Fruit fly (Drosophila melanogaster) whole organism: ENCODE results near the gene CG6293.
A peak's percentile ranks its signal among the peaks of the same experiment; 100 is the strongest.

Source experiments
- CG8478 ChIP-seq: fragments of >200 bp; optimal IDR thresholded peaks from 2 replicates; lab custom pipeline; 2018; ENCODE audit warnings: inconsistent platforms
- Dll ChIP-seq: fragments of >200 bp; optimal IDR thresholded peaks from 2 replicates; lab custom pipeline; 2017
- EcR ChIP-seq, 2 experiments: fragments of >200 bp; optimal IDR thresholded peaks; 2 replicates each; lab custom pipeline; 2017; ENCODE audit warnings: missing biosample characterization in 2 of 2, missing genetic modification characterization in 2 of 2, missing genetic modification reagents in 2 of 2
- pan ChIP-seq: fragments of >200 bp; optimal IDR thresholded peaks from 2 replicates; lab custom pipeline; 2017
- psq ChIP-seq: fragments of >200 bp; optimal IDR thresholded peaks from 2 replicates; lab custom pipeline; 2017
- usp ChIP-seq: fragments of >200 bp; optimal IDR thresholded peaks from 2 replicates; lab custom pipeline; 2017; ENCODE audit warnings: missing biosample characterization, missing genetic modification characterization, mixed read lengths

CG6293 gene

DNA sequence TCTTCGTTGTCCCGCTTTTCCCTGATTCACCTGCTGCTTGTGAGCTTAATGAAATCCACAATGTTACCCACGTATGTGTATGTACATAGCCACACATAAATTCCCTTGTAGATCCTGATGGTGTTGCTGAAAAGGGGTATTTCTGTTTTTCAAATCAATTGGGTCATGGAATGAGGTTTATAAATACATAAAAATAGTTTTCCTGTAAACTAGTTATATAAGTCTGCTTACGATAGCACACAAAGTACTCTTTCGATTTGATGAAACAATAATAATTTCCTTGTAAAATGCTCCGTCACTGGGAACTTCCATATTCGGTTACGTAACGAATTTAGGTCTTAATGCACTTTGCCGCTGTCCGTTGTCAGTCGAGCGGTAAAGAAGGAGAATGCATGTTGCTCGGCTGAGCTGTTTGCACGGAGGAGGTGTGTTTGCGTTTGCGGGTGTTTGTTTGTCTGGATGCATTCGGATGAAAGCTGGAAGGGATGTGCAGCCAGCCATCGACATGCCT is 41.4 kb downstream of the CG6293 start:
- TF ChIP-seq pan (lab: Kevin White, UChicago), result no peak

DNA sequence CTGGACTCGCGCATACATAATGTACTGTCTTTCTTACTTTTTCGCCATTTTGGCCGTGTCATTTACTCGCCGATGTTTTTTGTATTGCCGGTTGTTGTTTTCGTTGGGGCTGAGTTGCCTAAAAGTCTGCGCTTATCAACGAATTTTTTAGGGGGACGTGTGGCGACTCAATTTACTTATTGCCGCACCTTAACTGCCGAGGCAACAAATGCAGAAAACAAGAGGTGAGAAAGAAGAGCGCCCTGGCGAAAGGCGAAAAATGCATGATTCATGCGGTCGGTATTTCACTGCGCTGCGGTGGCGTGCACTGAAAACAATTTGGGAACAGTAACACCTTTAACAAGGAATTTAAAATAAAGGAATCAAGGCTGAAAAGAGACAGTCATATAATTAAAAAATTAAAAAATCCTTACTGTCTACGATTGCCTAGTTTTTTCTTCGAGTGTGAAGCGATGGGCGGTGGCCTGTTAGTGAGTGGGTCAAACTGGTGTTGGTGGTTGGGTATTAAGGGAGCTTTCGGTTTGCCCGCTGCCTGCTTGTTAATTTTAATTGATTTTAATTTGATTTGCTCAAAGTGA is 42.5 kb downstream of the CG6293 start:
- TF ChIP-seq psq (lab: Kevin White, UChicago) (no peak), usp (GFP tag; lab: Kevin White, UChicago) (no peak), EcR (GFP tag; optimal IDR thresholded peaks at IDR 0.05; lab: Kevin White, UChicago) (no peak), Dll (lab: Kevin White, UChicago) (no peak), CG8478 (lab: Kevin White, UChicago) (no peak), pan (lab: Kevin White, UChicago) (no peak)

DNA sequence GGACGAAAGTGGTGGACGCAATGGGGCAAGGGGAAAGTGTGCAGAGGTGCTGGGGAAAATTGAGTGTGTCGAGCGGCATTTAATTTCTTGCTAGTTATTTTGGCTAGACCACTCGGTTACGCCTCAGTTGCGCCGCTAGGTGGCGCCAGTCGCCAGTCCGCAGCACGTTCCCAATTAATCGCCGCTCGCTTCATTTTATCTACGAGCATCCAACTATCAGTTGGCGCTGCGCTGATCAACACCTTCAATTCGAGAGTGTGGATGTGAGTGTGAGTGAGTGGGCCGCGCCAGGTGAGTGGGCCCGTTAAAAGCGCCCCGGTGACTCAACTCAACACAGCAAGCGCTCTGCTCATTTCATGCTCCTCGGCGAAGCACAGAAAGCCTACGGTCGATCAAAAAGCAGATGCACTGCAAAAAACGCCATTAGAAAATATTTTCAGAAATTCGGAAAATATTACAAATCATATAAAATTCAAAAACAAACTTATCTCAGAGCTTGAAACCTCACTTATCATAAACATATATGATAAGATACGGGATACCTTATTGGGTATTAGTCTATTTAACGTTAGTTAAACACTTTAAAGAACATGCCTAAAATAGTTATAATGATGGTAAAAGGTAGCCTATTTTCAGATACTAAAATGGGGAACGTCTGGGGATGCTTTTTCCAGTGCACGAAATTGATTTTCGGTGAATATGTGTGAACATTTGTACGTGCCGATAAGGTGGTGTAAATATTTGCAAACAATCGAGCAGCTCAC is 43.1 kb downstream of the CG6293 start:
- no peak for TF ChIP-seq CG8478 (lab: Kevin White, UChicago)
- TF ChIP-seq psq (lab: Kevin White, UChicago), result no peak
- TF ChIP-seq Dll (lab: Kevin White, UChicago), result no peak
- TF ChIP-seq usp (GFP tag; lab: Kevin White, UChicago), result no peak
- no peak for TF ChIP-seq pan (lab: Kevin White, UChicago)
- no peak for TF ChIP-seq EcR (GFP tag; optimal IDR thresholded peaks at IDR 0.05; lab: Kevin White, UChicago)

DNA sequence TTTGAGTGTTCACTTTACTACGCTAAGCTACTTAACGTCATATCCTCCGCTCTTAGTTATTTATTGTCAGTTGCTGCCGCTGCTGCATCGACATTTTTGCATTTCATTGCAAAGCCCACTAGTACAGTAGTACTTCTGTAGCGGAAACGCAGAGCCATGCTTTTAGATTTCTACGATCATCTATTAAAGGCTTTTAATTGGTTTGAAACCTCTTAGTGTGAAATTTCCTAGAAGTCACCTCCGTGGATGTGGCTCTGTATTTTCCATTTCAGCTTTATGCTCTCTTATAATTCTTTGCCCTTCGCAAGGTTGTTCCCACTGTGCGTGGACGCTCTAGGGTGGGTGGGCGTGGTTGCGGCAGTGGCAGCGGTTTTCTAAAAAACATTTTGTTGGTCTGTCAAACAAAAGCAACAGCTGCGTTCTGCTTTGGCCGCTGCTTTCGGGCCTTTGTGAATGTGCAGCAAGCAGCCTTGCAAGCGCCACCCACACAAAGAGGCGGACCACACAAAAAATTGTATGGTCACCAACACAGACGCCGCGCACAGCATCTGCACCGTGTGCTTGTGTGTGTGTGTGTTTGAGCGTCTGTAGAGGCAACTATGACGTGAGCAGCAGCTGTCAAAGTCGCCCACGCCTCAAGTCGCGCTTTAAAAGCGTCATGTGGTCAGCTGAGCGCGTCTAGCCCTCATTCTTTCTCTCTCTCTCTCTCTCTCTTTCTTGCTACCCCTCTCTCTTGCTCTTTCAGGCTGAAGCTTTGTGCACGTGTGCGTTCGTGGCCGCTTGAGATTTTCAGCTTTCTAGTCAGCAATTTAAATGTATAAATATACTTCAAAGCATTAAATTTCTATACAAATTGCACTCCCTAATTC is 44.6 kb downstream of the CG6293 start:
- TF ChIP-seq pan (lab: Kevin White, UChicago) (no peak), CG8478 (lab: Kevin White, UChicago) (no peak), usp (GFP tag; lab: Kevin White, UChicago) (no peak)

DNA sequence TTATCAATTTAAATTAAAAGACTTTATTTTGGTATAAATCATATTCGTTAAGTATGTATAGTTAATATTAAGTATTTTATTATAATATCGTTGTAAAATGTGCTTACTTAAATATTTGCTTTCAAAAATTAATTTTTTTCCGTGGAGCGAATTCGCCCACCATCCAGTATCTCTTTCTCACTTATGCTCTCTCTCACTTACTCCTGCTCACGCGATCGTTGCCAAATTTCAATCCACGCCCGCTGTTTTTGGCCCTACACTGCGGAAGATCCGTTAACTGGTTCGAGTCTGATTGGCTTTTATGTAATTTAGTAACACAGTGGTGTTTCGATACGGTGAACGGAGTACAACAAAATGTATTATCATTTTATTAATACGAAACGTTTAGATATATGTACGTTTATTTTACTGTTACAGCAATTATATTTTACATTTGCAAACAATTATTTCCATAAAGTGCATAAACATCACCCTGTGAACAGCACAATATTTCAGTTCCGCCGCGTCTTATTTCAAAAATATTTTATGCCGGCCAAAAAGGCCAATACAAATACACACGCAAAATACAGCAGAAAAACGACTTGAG is 45.8 kb downstream of the CG6293 start:
- TF ChIP-seq pan (lab: Kevin White, UChicago) (no peak), CG8478 (lab: Kevin White, UChicago) (no peak), usp (GFP tag; lab: Kevin White, UChicago) (no peak), EcR (GFP tag; optimal IDR thresholded peaks at IDR 0.05; lab: Kevin White, UChicago) (no peak), Dll (lab: Kevin White, UChicago) (no peak), psq (lab: Kevin White, UChicago) (no peak)

DNA sequence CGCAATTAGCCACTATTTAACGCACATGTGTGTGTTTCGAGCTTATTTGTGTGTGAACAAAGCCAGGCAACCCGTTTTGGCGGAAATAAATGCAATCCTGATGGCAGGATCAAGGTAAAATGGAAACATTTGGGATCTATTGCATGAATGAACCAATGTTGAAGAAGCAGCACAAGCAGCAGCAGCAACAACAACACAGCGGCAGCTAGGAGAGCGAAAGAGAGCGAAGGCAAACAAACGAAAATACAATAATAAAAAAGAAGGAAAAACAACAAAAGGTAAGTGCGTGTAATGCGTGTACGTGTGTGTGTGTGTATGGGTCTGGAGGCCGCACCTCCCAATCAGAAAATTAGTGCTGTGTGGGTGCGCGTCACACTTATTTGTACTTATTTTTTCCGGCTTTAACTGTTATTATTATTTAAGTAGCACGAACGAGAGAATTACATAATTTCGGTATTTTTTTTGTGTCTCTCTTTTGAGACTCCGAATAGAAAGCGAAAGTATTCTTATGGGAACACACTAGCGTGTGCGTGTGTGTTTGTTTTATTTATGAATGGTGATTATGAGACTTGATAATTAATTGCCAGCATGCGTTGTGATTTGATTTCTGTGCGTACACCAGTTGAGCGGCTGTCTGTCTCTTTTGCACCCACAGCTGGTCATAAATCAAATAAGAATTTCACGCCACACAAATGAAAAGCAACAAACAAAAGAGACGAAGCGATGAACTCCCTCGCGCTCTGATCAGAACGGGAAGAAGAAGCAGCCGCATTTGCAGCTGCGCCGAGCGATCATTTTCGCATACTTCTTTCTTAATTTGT is 46.6 kb downstream of the CG6293 start:
- TF ChIP-seq CG8478 (lab: Kevin White, UChicago) (no peak), psq (lab: Kevin White, UChicago) (no peak), Dll (lab: Kevin White, UChicago) (peak; percentile 4), pan (lab: Kevin White, UChicago) (no peak)

DNA sequence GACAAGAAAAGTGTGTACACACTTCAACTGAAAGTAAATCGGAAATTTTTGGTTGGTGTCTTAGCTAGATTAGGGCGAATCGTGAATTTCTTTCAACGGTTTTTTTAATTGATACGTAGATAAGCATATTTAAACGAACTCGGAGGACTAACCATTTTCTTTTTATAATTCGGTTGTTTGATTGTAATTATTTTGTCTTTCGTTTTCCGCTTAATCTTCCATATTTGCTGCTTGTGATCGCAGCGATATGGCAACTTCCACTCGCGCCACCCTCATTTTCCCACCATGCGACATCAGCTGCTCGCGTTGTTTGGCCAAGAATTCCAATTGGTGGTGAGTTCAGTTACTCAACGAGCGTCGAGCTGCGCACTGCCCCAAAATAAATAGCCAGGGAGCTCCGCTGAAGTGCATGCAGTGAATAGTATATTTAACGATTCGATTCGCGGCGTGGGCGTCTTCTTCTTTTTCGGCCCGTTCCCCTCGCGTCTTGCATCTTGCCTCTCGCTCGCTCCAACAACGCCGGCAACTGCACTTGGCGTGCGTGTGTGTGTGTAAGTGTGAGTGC is 47.4 kb downstream of the CG6293 start, which contains the start of gene Nuak:
Gene Nuak, plus strand, starts transcription at position 335 of the 565 bp plus-strand sequence.
- TF ChIP-seq CG8478 (lab: Kevin White, UChicago), result no peak
- TF ChIP-seq usp (GFP tag; lab: Kevin White, UChicago), result no peak
- no peak for TF ChIP-seq pan (lab: Kevin White, UChicago)
- no peak for TF ChIP-seq Dll (lab: Kevin White, UChicago)
- TF ChIP-seq EcR (GFP tag; optimal IDR thresholded peaks at IDR 0.05; lab: Kevin White, UChicago), result no peak
- TF ChIP-seq psq (lab: Kevin White, UChicago), result no peak

DNA sequence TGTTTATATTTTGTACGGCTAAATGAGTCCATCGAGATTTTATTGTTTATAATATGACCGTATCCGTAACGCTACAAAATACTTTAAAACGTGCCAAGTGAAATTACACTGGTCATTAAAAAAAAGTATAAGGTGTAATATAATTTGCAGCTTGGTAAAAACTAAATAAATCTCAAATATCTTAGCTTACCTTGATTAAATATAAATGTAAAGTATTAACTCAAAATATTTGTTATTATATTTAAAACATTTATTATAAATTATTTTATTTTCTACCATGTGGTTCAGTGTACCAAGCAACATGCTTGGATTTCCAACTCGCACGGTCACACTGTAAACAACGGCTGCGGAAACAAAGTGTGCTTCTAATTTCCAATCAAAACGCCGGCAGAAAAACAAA is 49.6 kb downstream of the CG6293 start, which contains the start of the genes Sirt6 and pont:
Gene Sirt6, minus strand, starts transcription at position 50 of the 400 bp plus-strand sequence.
Gene pont, plus strand, starts transcription at position 324 of the 400 bp plus-strand sequence.
- TF ChIP-seq psq (lab: Kevin White, UChicago), result no peak
- TF ChIP-seq usp (GFP tag; lab: Kevin White, UChicago), result no peak
- no peak for TF ChIP-seq CG8478 (lab: Kevin White, UChicago)
- no peak for TF ChIP-seq pan (lab: Kevin White, UChicago)
- no peak for TF ChIP-seq EcR (GFP tag; optimal IDR thresholded peaks at IDR 0.05; lab: Kevin White, UChicago)
